Fruit fly (Drosophila melanogaster) whole organism, embryonic: ENCODE results near the gene CG16736.

Experiments
- Abd-B ChIP-seq: fragments of 200-800 bp; sonication (Bioruptor generic); optimal IDR thresholded peaks from 2 replicates; lab custom pipeline; 2018; ENCODE audit warnings: missing biosample characterization, mild to moderate bottlenecking, missing genetic modification characterization, moderate library complexity
- CG10543 ChIP-seq: fragments of 200-800 bp; sonication (Bioruptor generic); optimal IDR thresholded peaks from 3 replicates; lab custom pipeline; 2017; ENCODE audit warnings: missing biosample characterization, mild to moderate bottlenecking, missing genetic modification characterization, moderate library complexity
- CG10565 ChIP-seq: fragments of 200-800 bp; sonication (Bioruptor generic); optimal IDR thresholded peaks from 3 replicates; lab custom pipeline; 2016; ENCODE audit warnings: missing biosample characterization, mild to moderate bottlenecking, missing genetic modification characterization
- CG10959 ChIP-seq: fragments of 200-800 bp; sonication (Bioruptor generic); IDR thresholded peaks from 2 replicates; pipeline ENCODE4 v1.3.6; 2022; ENCODE audit warnings: missing biosample characterization, missing genetic modification characterization
- CG11456 ChIP-seq: fragments of 200-800 bp; sonication (Bioruptor generic); IDR thresholded peaks from 3 replicates; pipeline ENCODE4 v1.3.6; 2022; ENCODE audit warnings: missing biosample characterization, missing genetic modification characterization
- CG12104 ChIP-seq: fragments of 200-800 bp; sonication (Bioruptor generic); optimal IDR thresholded peaks from 3 replicates; lab custom pipeline; 2016; ENCODE audit warnings: missing biosample characterization, missing genetic modification characterization
- CG12155 ChIP-seq: fragments of 200-800 bp; sonication (Bioruptor generic); optimal IDR thresholded peaks from 3 replicates; lab custom pipeline; 2016; ENCODE audit warnings: missing biosample characterization, missing genetic modification characterization
- CG14441 ChIP-seq: fragments of 200-800 bp; sonication (Bioruptor generic); IDR thresholded peaks from 2 replicates; pipeline ENCODE4 v1.3.6; 2022; ENCODE audit warnings: missing biosample characterization, missing genetic modification characterization
- CG15601 ChIP-seq: fragments of 200-800 bp; sonication (Bioruptor generic); optimal IDR thresholded peaks from 3 replicates; lab custom pipeline; 2019; ENCODE audit warnings: missing biosample characterization, mild to moderate bottlenecking, missing genetic modification characterization, moderate library complexity
- CG17186 ChIP-seq: fragments of 200-800 bp; sonication (Bioruptor generic); optimal IDR thresholded peaks from 3 replicates; lab custom pipeline; 2017; ENCODE audit warnings: missing biosample characterization, missing genetic modification reagents, missing genetic modification characterization
- CG30431 ChIP-seq: fragments of 200-800 bp; sonication (Bioruptor generic); optimal IDR thresholded peaks from 2 replicates; lab custom pipeline; 2017; ENCODE audit warnings: missing biosample characterization, missing genetic modification characterization
- CG3407 ChIP-seq: fragments of 200-800 bp; sonication (Bioruptor generic); optimal IDR thresholded peaks from 2 replicates; lab custom pipeline; 2018; ENCODE audit warnings: missing biosample characterization, mild to moderate bottlenecking, missing genetic modification characterization
- CG3995 ChIP-seq: fragments of 200-800 bp; sonication (Bioruptor generic); optimal IDR thresholded peaks from 3 replicates; lab custom pipeline; 2016; ENCODE audit warnings: missing biosample characterization, missing genetic modification characterization
- CG4360 ChIP-seq: fragments of 200-800 bp; sonication (Bioruptor generic); IDR thresholded peaks from 2 replicates; pipeline ENCODE4 v1.3.6; 2022; ENCODE audit warnings: missing biosample characterization, missing genetic modification characterization
- CG4617 ChIP-seq: fragments of 200-800 bp; sonication (Bioruptor generic); optimal IDR thresholded peaks from 3 replicates; lab custom pipeline; 2016; ENCODE audit warnings: missing biosample characterization, missing genetic modification characterization, borderline replicate concordance
- CG7372 ChIP-seq: fragments of 200-800 bp; sonication (Bioruptor generic); IDR thresholded peaks from 2 replicates; pipeline ENCODE4 v1.3.6; 2022; ENCODE audit warnings: missing biosample characterization, missing genetic modification characterization
- CG7928 ChIP-seq: fragments of 200-800 bp; sonication (Bioruptor generic); optimal IDR thresholded peaks from 2 replicates; lab custom pipeline; 2017; ENCODE audit warnings: missing biosample characterization, mild to moderate bottlenecking, missing genetic modification characterization
- CTCF ChIP-seq: fragments of 200-800 bp; sonication (Bioruptor generic); optimal IDR thresholded peaks from 2 replicates; lab custom pipeline; 2017; ENCODE audit warnings: missing biosample characterization, mild to moderate bottlenecking, missing genetic modification characterization, moderate library complexity
- Chrac-16 ChIP-seq: fragments of 200-800 bp; sonication (Bioruptor generic); optimal IDR thresholded peaks from 3 replicates; lab custom pipeline; 2016; ENCODE audit warnings: missing biosample characterization, missing genetic modification characterization
- Doc3 ChIP-seq: fragments of 200-800 bp; sonication (Bioruptor generic); IDR thresholded peaks from 3 replicates; pipeline ENCODE4 v1.3.6; 2022; ENCODE audit warnings: missing biosample characterization, missing genetic modification characterization; ENCODE audit not compliant: partially characterized antibody
- H15 ChIP-seq: fragments of 200-800 bp; sonication (Bioruptor generic); IDR thresholded peaks from 3 replicates; pipeline ENCODE4 v1.3.6; 2022; ENCODE audit warnings: missing biosample characterization, missing genetic modification characterization
- HHEX ChIP-seq: fragments of 200-800 bp; sonication (Bioruptor generic); optimal IDR thresholded peaks from 3 replicates; lab custom pipeline; 2017; ENCODE audit warnings: missing biosample characterization, mild to moderate bottlenecking, missing genetic modification characterization, missing genetic modification reagents
- Hand ChIP-seq: fragments of 200-800 bp; sonication (Bioruptor generic); optimal IDR thresholded peaks from 2 replicates; lab custom pipeline; 2017; ENCODE audit warnings: mild to moderate bottlenecking, missing biosample characterization, missing genetic modification reagents, missing genetic modification characterization
- Lhr ChIP-seq: fragments of 200-800 bp; sonication (Bioruptor generic); optimal IDR thresholded peaks from 3 replicates; lab custom pipeline; 2017; ENCODE audit warnings: mild to moderate bottlenecking, missing biosample characterization, missing genetic modification reagents, missing genetic modification characterization
- NK7.1 ChIP-seq: fragments of 200-800 bp; sonication (Bioruptor generic); optimal IDR thresholded peaks from 3 replicates; lab custom pipeline; 2016; ENCODE audit warnings: missing biosample characterization, missing genetic modification characterization
- Ptx1 ChIP-seq: fragments of 200-800 bp; sonication (Bioruptor generic); IDR thresholded peaks from 2 replicates; pipeline ENCODE4 v1.3.6; 2022; ENCODE audit warnings: missing biosample characterization, missing genetic modification characterization
- Scr ChIP-seq: fragments of 200-800 bp; sonication (Bioruptor generic); IDR thresholded peaks from 2 replicates; pipeline ENCODE4 v1.3.6; 2022; ENCODE audit warnings: missing biosample characterization, missing genetic modification characterization; ENCODE audit not compliant: partially characterized antibody
- Spps ChIP-seq: fragments of 200-800 bp; sonication (Bioruptor generic); optimal IDR thresholded peaks from 2 replicates; lab custom pipeline; 2018; ENCODE audit warnings: missing biosample characterization, mild to moderate bottlenecking, missing genetic modification characterization
- aop ChIP-seq: fragments of 200-800 bp; sonication (Bioruptor generic); IDR thresholded peaks from 2 replicates; pipeline ENCODE4 v1.3.6; 2022; ENCODE audit warnings: missing biosample characterization, missing genetic modification characterization
- cg ChIP-seq: fragments of 200-800 bp; sonication (Bioruptor generic); optimal IDR thresholded peaks from 3 replicates; lab custom pipeline; 2019; ENCODE audit warnings: missing biosample characterization, mild to moderate bottlenecking, missing genetic modification characterization, moderate library complexity
- ci ChIP-seq: fragments of 200-800 bp; sonication (Bioruptor generic); IDR thresholded peaks from 3 replicates; pipeline ENCODE4 v1.3.6; 2022; ENCODE audit warnings: missing biosample characterization, missing genetic modification characterization
- corto ChIP-seq: fragments of 200-800 bp; sonication (Bioruptor generic); optimal IDR thresholded peaks from 2 replicates; lab custom pipeline; 2016; ENCODE audit warnings: missing biosample characterization, mild to moderate bottlenecking, missing genetic modification characterization, moderate library complexity
- da ChIP-seq: fragments of 200-800 bp; sonication (Bioruptor generic); optimal IDR thresholded peaks from 2 replicates; lab custom pipeline; 2016; ENCODE audit warnings: missing biosample characterization, missing genetic modification characterization
- dimm ChIP-seq: fragments of 200-800 bp; sonication (Bioruptor generic); IDR thresholded peaks from 2 replicates; pipeline ENCODE4 v1.3.6; 2022; ENCODE audit warnings: missing biosample characterization, missing genetic modification characterization
- emc ChIP-seq: fragments of 200-800 bp; sonication (Bioruptor generic); optimal IDR thresholded peaks from 2 replicates; lab custom pipeline; 2016; ENCODE audit warnings: missing biosample characterization, missing genetic modification characterization
- gce ChIP-seq: fragments of 200-800 bp; sonication (Bioruptor generic); IDR thresholded peaks from 3 replicates; pipeline ENCODE4 v1.3.6; 2022; ENCODE audit warnings: missing biosample characterization, missing genetic modification characterization
- gt ChIP-seq: fragments of 200-800 bp; sonication (Bioruptor generic); IDR thresholded peaks from 2 replicates; pipeline ENCODE4 v1.3.6; 2022; ENCODE audit warnings: missing biosample characterization, missing genetic modification characterization
- lbe ChIP-seq: fragments of 200-800 bp; sonication (Bioruptor generic); optimal IDR thresholded peaks from 2 replicates; lab custom pipeline; 2016; ENCODE audit warnings: missing biosample characterization, mild to moderate bottlenecking, missing genetic modification characterization
- lov ChIP-seq, 2 experiments: fragments of 200-800 bp in 1 of 2; fragments of >200 bp in 1 of 2; sonication (Bioruptor generic) in 1 of 2; IDR thresholded peaks in 1 of 2; optimal IDR thresholded peaks in 1 of 2; 2 replicates in 1 of 2; 3 replicates in 1 of 2; pipeline versions ENCODE4 v1.3.6 to Lab custom; 2017 to 2022; ENCODE audit warnings: missing biosample characterization in 1 of 2, missing genetic modification characterization in 1 of 2
- luna ChIP-seq: fragments of 200-800 bp; sonication (Bioruptor generic); optimal IDR thresholded peaks from 2 replicates; lab custom pipeline; 2016; ENCODE audit warnings: missing biosample characterization, missing genetic modification characterization
- nmo ChIP-seq: fragments of 200-800 bp; sonication (Bioruptor generic); optimal IDR thresholded peaks from 2 replicates; lab custom pipeline; 2018; ENCODE audit warnings: missing biosample characterization, mild to moderate bottlenecking, missing genetic modification characterization, moderate library complexity
- scrt ChIP-seq: fragments of 200-800 bp; sonication (Bioruptor generic); optimal IDR thresholded peaks from 2 replicates; lab custom pipeline; 2018; ENCODE audit warnings: missing biosample characterization, mild to moderate bottlenecking, missing genetic modification characterization, moderate library complexity
- sd ChIP-seq: fragments of 200-800 bp; sonication (Bioruptor generic); optimal IDR thresholded peaks from 3 replicates; lab custom pipeline; 2018; ENCODE audit warnings: missing biosample characterization, mild to moderate bottlenecking, missing genetic modification characterization, moderate library complexity
- sima ChIP-seq: fragments of 200-800 bp; sonication (Bioruptor generic); optimal IDR thresholded peaks from 2 replicates; lab custom pipeline; 2016; ENCODE audit warnings: missing biosample characterization, missing genetic modification characterization
- sna ChIP-seq: fragments of 200-800 bp; sonication (Bioruptor generic); IDR thresholded peaks from 2 replicates; pipeline ENCODE4 v1.3.6; 2022; ENCODE audit warnings: missing biosample characterization, missing genetic modification characterization; ENCODE audit not compliant: partially characterized antibody
- tio ChIP-seq: fragments of 200-800 bp; sonication (Bioruptor generic); optimal IDR thresholded peaks from 2 replicates; lab custom pipeline; 2017; ENCODE audit warnings: missing biosample characterization, missing genetic modification characterization, inconsistent platforms
- tll ChIP-seq, 2 experiments: fragments of 200-800 bp in 1 of 2; fragments of >200 bp in 1 of 2; sonication (Bioruptor generic) in 1 of 2; optimal IDR thresholded peaks; 2 replicates each; lab custom pipeline; 2017 to 2019; ENCODE audit warnings: missing biosample characterization in 2 of 2, missing genetic modification characterization in 2 of 2, mild to moderate bottlenecking in 1 of 2, moderate library complexity in 1 of 2
- zfh1 ChIP-seq: fragments of 200-800 bp; sonication (Bioruptor generic); IDR thresholded peaks from 3 replicates; pipeline ENCODE4 v1.3.6; 2022; ENCODE audit warnings: missing biosample characterization, missing genetic modification characterization

CG16736 gene

DNA sequence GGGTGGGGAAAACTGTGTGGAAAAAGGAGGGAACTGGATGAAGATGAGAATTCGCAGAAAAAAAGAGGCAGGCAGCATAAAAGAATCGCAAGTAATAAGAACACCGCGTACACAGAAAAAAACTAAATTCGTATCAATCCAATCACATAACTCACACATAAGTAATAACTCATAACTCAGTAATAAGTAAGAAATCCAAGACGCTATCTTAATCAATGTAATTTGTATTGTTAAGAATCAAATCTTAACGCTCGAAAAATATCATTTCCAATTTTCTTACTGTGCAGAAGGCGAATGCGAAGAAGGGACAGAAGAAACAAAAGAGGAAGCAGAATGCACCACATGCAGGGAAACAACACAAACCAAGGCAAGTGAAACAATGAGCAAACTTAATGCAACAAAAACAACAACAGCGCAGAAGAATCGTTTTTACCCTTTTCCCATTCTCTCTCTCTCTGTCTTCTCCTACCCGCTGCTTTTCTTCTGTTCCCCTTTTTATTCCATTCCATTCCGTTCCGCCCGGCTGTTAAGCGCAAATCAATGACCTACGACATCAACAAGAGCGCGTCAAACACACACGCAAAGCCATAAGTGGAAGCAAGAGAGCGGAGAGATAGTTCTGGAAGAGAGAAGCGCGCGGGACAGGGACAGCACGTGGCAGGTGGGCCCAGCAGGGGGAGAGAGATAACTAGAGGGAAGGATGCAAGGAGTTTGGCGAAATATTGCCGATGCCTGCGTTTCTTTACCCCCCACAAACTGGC, 28.3 kb downstream of the CG16736 start (continued):
- no peak for TF ChIP-seq CG10543 (GFP tag; lab: Kevin White, UChicago)
- TF ChIP-seq aop (GFP tag; lab: Robert Waterston, UW): no peak
- 0 out of 2 replicates have a peak, but pooled peaks have one; percentile 24 for TF ChIP-seq CG7372 (GFP tag; lab: Robert Waterston, UW)
- TF ChIP-seq NK7.1 (GFP tag; lab: Kevin White, UChicago): peak; percentile 52
- TF ChIP-seq scrt (GFP tag; lab: Kevin White, UChicago): no peak
- peak; percentile 85 for TF ChIP-seq CG4360 (GFP tag; lab: Robert Waterston, UW)
- TF ChIP-seq nmo (GFP tag; lab: Kevin White, UChicago): peak; percentile 88
- peak; percentile 81 for TF ChIP-seq Chrac-16 (GFP tag; lab: Kevin White, UChicago)
- TF ChIP-seq sima (GFP tag; lab: Kevin White, UChicago): peak; percentile 76
- no peak for TF ChIP-seq gt (GFP tag; lab: Robert Waterston, UW)
- peak; percentile 28 for TF ChIP-seq CG4617 (GFP tag; lab: Kevin White, UChicago)
- peak; percentile 66 for TF ChIP-seq CG3407
- TF ChIP-seq CG10959 (GFP tag; lab: Robert Waterston, UW): peak; percentile 80; the same call in 1 of the 2 replicates
- TF ChIP-seq sd: no peak
- TF ChIP-seq Doc3 (GFP tag; lab: Robert Waterston, UW): no peak
- TF ChIP-seq Ptx1 (GFP tag; lab: Robert Waterston, UW): peak; percentile 74
- peak; percentile 77; the same call in 2 of the 3 replicates for TF ChIP-seq ci
- no peak for TF ChIP-seq CTCF
- peak; percentile 97 for TF ChIP-seq corto
- TF ChIP-seq Scr (GFP tag; lab: Robert Waterston, UW): no peak
- peak in 1 of 2 experiments; percentile 33 for TF ChIP-seq tll (GFP tag; optimal IDR thresholded peaks at IDR 0.05; lab: Kevin White, UChicago)
- TF ChIP-seq CG3995 (GFP tag; lab: Kevin White, UChicago): no peak
- TF ChIP-seq CG30431 (GFP tag; lab: Kevin White, UChicago): peak; percentile 71
- TF ChIP-seq CG7928 (GFP tag; lab: Kevin White, UChicago): peak; percentile 14
- TF ChIP-seq CG14441 (GFP tag; lab: Robert Waterston, UW): peak; percentile 65
- peak; percentile 12 for TF ChIP-seq da (GFP tag; lab: Kevin White, UChicago)
- TF ChIP-seq Hand (GFP tag; lab: Kevin White, UChicago): peak; percentile 2
- TF ChIP-seq sna (GFP tag; lab: Robert Waterston, UW): peak; percentile 31; the same call in 1 of the 2 replicates
- TF ChIP-seq cg: peak; percentile 69
- peak; percentile 62; the same call in 1 of the 3 replicates for TF ChIP-seq gce (GFP tag; lab: Robert Waterston, UW)
- TF ChIP-seq CG11456 (GFP tag; lab: Robert Waterston, UW): 0 out of 3 replicates have a peak, but pooled peaks have one; percentile 53
- peak; percentile 67; the same call in 1 of the 3 replicates for TF ChIP-seq H15 (GFP tag; lab: Robert Waterston, UW)
- TF ChIP-seq CG12104: peak; percentile 61
- TF ChIP-seq tio (GFP tag; lab: Kevin White, UChicago): peak; percentile 76
- TF ChIP-seq Lhr: peak; percentile 57
- peak; percentile 86 for TF ChIP-seq zfh1 (GFP tag; lab: Robert Waterston, UW)
- TF ChIP-seq lbe (GFP tag; lab: Kevin White, UChicago): peak; percentile 98
- no peak for TF ChIP-seq dimm
- peak; percentile 66 for TF ChIP-seq CG15601 (tag; lab: Kevin White, UChicago)
- TF ChIP-seq CG12155 (GFP tag; lab: Kevin White, UChicago): peak; percentile 77
- peak; percentile 48 for TF ChIP-seq CG10565
- peak; percentile 67 for TF ChIP-seq Abd-B
- peak; percentile 23 for TF ChIP-seq luna (GFP tag; lab: Kevin White, UChicago)
- TF ChIP-seq CG17186 (GFP tag; lab: Kevin White, UChicago): peak; percentile 54
- TF ChIP-seq HHEX (GFP tag; lab: Kevin White, UChicago): peak; percentile 70
- TF ChIP-seq lov (optimal IDR thresholded peaks at IDR 0.05; lab: Kevin White, UChicago): no peak
- TF ChIP-seq lov (GFP tag; IDR thresholded peaks at IDR 0.05; lab: Robert Waterston, UW): 0 out of 3 replicates have a peak, but pooled peaks have one; percentile 46
- peak; percentile 64 for TF ChIP-seq Spps (tag; lab: Kevin White, UChicago)
- no peak for TF ChIP-seq emc
